Worm (Caenorhabditis elegans): ENCODE data around the gene Y37E11B.1.
"Not testable (repeated sequence)": the region's sequence is repeated elsewhere in the genome, so short reads cannot be mapped to it uniquely, and the experiment has no call there.

DNA sequence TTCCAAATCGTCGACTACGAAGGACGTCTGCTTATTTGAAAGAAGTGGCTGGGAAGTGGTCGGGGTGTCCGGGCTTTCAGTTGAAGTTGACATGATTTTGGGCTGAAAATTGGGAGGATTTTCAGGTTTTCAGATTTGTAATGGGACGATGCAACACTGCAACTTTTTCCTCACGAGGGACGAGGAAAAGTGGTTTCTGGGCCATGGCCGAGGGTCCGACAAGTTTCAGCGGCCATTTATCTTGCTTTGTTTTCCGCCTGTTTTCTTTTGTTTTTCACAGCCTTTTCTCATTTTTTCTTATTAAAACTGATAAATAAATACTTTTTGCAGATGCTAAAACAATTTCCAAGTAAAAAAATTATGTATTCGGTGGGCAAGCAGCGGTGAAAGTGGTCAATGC lies 3.4 kb downstream of the Y37E11B.1 start, which contains the start of gene blos-7:
- not testable (repeated sequence) for TF ChIP-seq zag-1 (tag; optimal IDR thresholded peaks at IDR 0.05); mxl-3 (GFP tag; optimal IDR thresholded peaks at IDR 0.05); hlh-30 (tag; optimal IDR thresholded peaks at IDR 0.05; ENCODE audit: insufficient read depth); aly-2 (tag; optimal IDR thresholded peaks at IDR 0.05); snpc-4 (tag; optimal IDR thresholded peaks at IDR 0.05)
